Fruit fly (Drosophila melanogaster) whole organism, embryonic: Measurements from ENCODE around the gene CG9961.

Source experiments
- CG10147 ChIP-seq: fragments of 200-800 bp; sonication (Bioruptor generic); optimal IDR thresholded peaks from 2 replicates; lab custom pipeline; 2019; ENCODE audit warnings: missing biosample characterization, mild to moderate bottlenecking, missing genetic modification characterization, moderate library complexity
- CG10654 ChIP-seq: fragments of 200-800 bp; sonication (Bioruptor generic); optimal IDR thresholded peaks from 2 replicates; lab custom pipeline; 2016; ENCODE audit warnings: missing biosample characterization, missing genetic modification characterization
- CG11093 ChIP-seq: fragments of 200-800 bp; sonication (Bioruptor generic); IDR thresholded peaks from 3 replicates; pipeline ENCODE4 v1.3.6; 2022; ENCODE audit warnings: missing biosample characterization, missing genetic modification characterization
- CG12391 ChIP-seq: fragments of 200-800 bp; sonication (Bioruptor generic); optimal IDR thresholded peaks from 3 replicates; lab custom pipeline; 2018; ENCODE audit warnings: missing biosample characterization, mild to moderate bottlenecking, missing genetic modification characterization, moderate library complexity
- CG13775 ChIP-seq: fragments of 200-800 bp; sonication (Bioruptor generic); optimal IDR thresholded peaks from 3 replicates; lab custom pipeline; 2017; ENCODE audit warnings: missing biosample characterization, mild to moderate bottlenecking, missing genetic modification characterization
- CG14710 ChIP-seq: fragments of 200-800 bp; sonication (Bioruptor generic); optimal IDR thresholded peaks from 3 replicates; lab custom pipeline; 2019; ENCODE audit warnings: missing biosample characterization, mild to moderate bottlenecking, missing genetic modification characterization, moderate library complexity
- CG17359 ChIP-seq: fragments of 200-800 bp; sonication (Bioruptor generic); optimal IDR thresholded peaks from 3 replicates; lab custom pipeline; 2018; ENCODE audit warnings: missing biosample characterization, mild to moderate bottlenecking, missing genetic modification characterization, moderate library complexity
- CG1832 ChIP-seq: fragments of 200-800 bp; sonication (Bioruptor generic); optimal IDR thresholded peaks from 2 replicates; lab custom pipeline; 2017; ENCODE audit warnings: missing biosample characterization, mild to moderate bottlenecking, missing genetic modification characterization, inconsistent platforms
- CG2120 ChIP-seq: fragments of 200-800 bp; sonication (Bioruptor generic); optimal IDR thresholded peaks from 3 replicates; lab custom pipeline; 2016; ENCODE audit warnings: missing biosample characterization, missing genetic modification characterization
- CG32772 ChIP-seq: fragments of 200-800 bp; sonication (Bioruptor generic); IDR thresholded peaks from 2 replicates; pipeline ENCODE4 v1.3.6; 2022; ENCODE audit warnings: missing biosample characterization, missing genetic modification characterization
- CG3281 ChIP-seq: fragments of 200-800 bp; sonication (Bioruptor generic); optimal IDR thresholded peaks from 3 replicates; lab custom pipeline; 2017; ENCODE audit warnings: missing biosample characterization, mild to moderate bottlenecking, missing genetic modification characterization
- CG4282 ChIP-seq: fragments of 200-800 bp; sonication (Bioruptor generic); optimal IDR thresholded peaks from 2 replicates; lab custom pipeline; 2016; ENCODE audit warnings: missing biosample characterization, missing genetic modification characterization
- CG4617 ChIP-seq: fragments of 200-800 bp; sonication (Bioruptor generic); optimal IDR thresholded peaks from 3 replicates; lab custom pipeline; 2016; ENCODE audit warnings: missing biosample characterization, missing genetic modification characterization, borderline replicate concordance
- CG4707 ChIP-seq: fragments of 200-800 bp; sonication (Bioruptor generic); optimal IDR thresholded peaks from 2 replicates; lab custom pipeline; 2018; ENCODE audit warnings: missing biosample characterization, mild to moderate bottlenecking, missing genetic modification characterization, moderate library complexity
- CG5180 ChIP-seq: fragments of 200-800 bp; sonication (Bioruptor generic); optimal IDR thresholded peaks from 3 replicates; lab custom pipeline; 2017; ENCODE audit warnings: missing biosample characterization, missing genetic modification characterization, mild to moderate bottlenecking, moderate library complexity, missing genetic modification reagents
- CG6254 ChIP-seq: fragments of 200-800 bp; sonication (Bioruptor generic); optimal IDR thresholded peaks from 3 replicates; lab custom pipeline; 2017; ENCODE audit warnings: mild to moderate bottlenecking, missing biosample characterization, missing genetic modification reagents, missing genetic modification characterization
- CG6791 ChIP-seq: fragments of 200-800 bp; sonication (Bioruptor generic); IDR thresholded peaks from 3 replicates; pipeline ENCODE4 v1.3.6; 2022; ENCODE audit warnings: missing biosample characterization, missing genetic modification characterization; ENCODE audit not compliant: partially characterized antibody
- CG7963 ChIP-seq: fragments of 200-800 bp; sonication (Bioruptor generic); IDR thresholded peaks from 3 replicates; pipeline ENCODE4 v1.3.6; 2022; ENCODE audit warnings: missing biosample characterization, missing genetic modification characterization; ENCODE audit not compliant: partially characterized antibody
- CG9817 ChIP-seq: fragments of 200-800 bp; sonication (Bioruptor generic); optimal IDR thresholded peaks from 2 replicates; lab custom pipeline; 2018; ENCODE audit warnings: missing biosample characterization, mild to moderate bottlenecking, missing genetic modification characterization, moderate library complexity
- CG9932 ChIP-seq: fragments of 200-800 bp; sonication (Bioruptor generic); IDR thresholded peaks from 2 replicates; pipeline ENCODE4 v1.3.6; 2022; ENCODE audit warnings: missing biosample characterization, missing genetic modification characterization
- D19B ChIP-seq: fragments of 200-800 bp; sonication (Bioruptor generic); optimal IDR thresholded peaks from 2 replicates; lab custom pipeline; 2017; ENCODE audit warnings: missing biosample characterization, mild to moderate bottlenecking, missing genetic modification characterization
- Dref ChIP-seq: fragments of 200-800 bp; sonication (Bioruptor generic); IDR thresholded peaks from 2 replicates; pipeline ENCODE4 v1.3.6; 2022; ENCODE audit warnings: missing biosample characterization, missing genetic modification characterization
- ERR ChIP-seq: fragments of 200-800 bp; sonication (Bioruptor generic); optimal IDR thresholded peaks from 2 replicates; lab custom pipeline; 2016; ENCODE audit warnings: missing biosample characterization, missing genetic modification characterization
- HLH4C ChIP-seq: fragments of 200-800 bp; sonication (Bioruptor generic); IDR thresholded peaks from 3 replicates; pipeline ENCODE4 v1.3.6; 2022; ENCODE audit warnings: missing biosample characterization, missing genetic modification characterization; ENCODE audit not compliant: partially characterized antibody
- HmgZ ChIP-seq: fragments of 200-800 bp; sonication (Bioruptor generic); optimal IDR thresholded peaks from 2 replicates; lab custom pipeline; 2018; ENCODE audit warnings: missing biosample characterization, mild to moderate bottlenecking, missing genetic modification characterization
- Kr ChIP-seq: fragments of 200-800 bp; sonication (Bioruptor generic); optimal IDR thresholded peaks from 2 replicates; lab custom pipeline; 2017; ENCODE audit warnings: missing biosample characterization, mild to moderate bottlenecking, missing genetic modification characterization
- NC2α ChIP-seq: fragments of 200-800 bp; sonication (Bioruptor generic); optimal IDR thresholded peaks from 2 replicates; lab custom pipeline; 2016; ENCODE audit warnings: missing biosample characterization, missing genetic modification characterization
- NfI ChIP-seq: fragments of 200-800 bp; sonication (Bioruptor generic); optimal IDR thresholded peaks from 3 replicates; lab custom pipeline; 2018; ENCODE audit warnings: missing biosample characterization, mild to moderate bottlenecking, missing genetic modification characterization, moderate library complexity
- Opbp ChIP-seq: fragments of 200-800 bp; sonication (Bioruptor generic); IDR thresholded peaks from 3 replicates; pipeline ENCODE4 v1.3.6; 2022; ENCODE audit warnings: missing biosample characterization, missing genetic modification characterization; ENCODE audit not compliant: partially characterized antibody
- Side ChIP-seq: fragments of 200-800 bp; sonication (Bioruptor generic); optimal IDR thresholded peaks from 2 replicates; lab custom pipeline; 2016; ENCODE audit warnings: missing biosample characterization, missing genetic modification characterization
- Sox100B ChIP-seq: fragments of 200-800 bp; sonication (Bioruptor generic); optimal IDR thresholded peaks from 3 replicates; lab custom pipeline; 2018; ENCODE audit warnings: missing biosample characterization, mild to moderate bottlenecking, missing genetic modification characterization
- bbx ChIP-seq: fragments of 200-800 bp; sonication (Bioruptor generic); IDR thresholded peaks from 2 replicates; pipeline ENCODE4 v1.3.6; 2022; ENCODE audit warnings: missing biosample characterization, missing genetic modification characterization; ENCODE audit not compliant: partially characterized antibody
- bcd ChIP-seq: fragments of 200-800 bp; sonication (Bioruptor generic); optimal IDR thresholded peaks from 2 replicates; lab custom pipeline; 2017; ENCODE audit warnings: missing biosample characterization, mild to moderate bottlenecking, missing genetic modification characterization
- bigmax ChIP-seq: fragments of 200-800 bp; sonication (Bioruptor generic); optimal IDR thresholded peaks from 2 replicates; lab custom pipeline; 2018; ENCODE audit warnings: missing biosample characterization, mild to moderate bottlenecking, missing genetic modification characterization
- caup ChIP-seq: fragments of 200-800 bp; sonication (Bioruptor generic); optimal IDR thresholded peaks from 3 replicates; lab custom pipeline; 2017; ENCODE audit warnings: missing biosample characterization, mild to moderate bottlenecking, missing genetic modification characterization, moderate library complexity; ENCODE audit not compliant: severe bottlenecking
- danr ChIP-seq: fragments of 200-800 bp; sonication (Bioruptor generic); IDR thresholded peaks from 2 replicates; pipeline ENCODE4 v1.3.6; 2022; ENCODE audit warnings: missing biosample characterization, missing genetic modification characterization
- dm ChIP-seq: fragments of 200-800 bp; sonication (Bioruptor generic); optimal IDR thresholded peaks from 3 replicates; lab custom pipeline; 2016; ENCODE audit warnings: missing biosample characterization, missing genetic modification characterization
- gro ChIP-seq: fragments of 200-800 bp; sonication (Bioruptor generic); optimal IDR thresholded peaks from 2 replicates; lab custom pipeline; 2016; ENCODE audit warnings: missing biosample characterization, missing genetic modification characterization
- kay ChIP-seq: fragments of 200-800 bp; sonication (Bioruptor generic); optimal IDR thresholded peaks from 2 replicates; lab custom pipeline; 2016; ENCODE audit warnings: missing biosample characterization, missing genetic modification characterization
- klu ChIP-seq: fragments of 200-800 bp; sonication (Bioruptor generic); IDR thresholded peaks from 2 replicates; pipeline ENCODE4 v1.3.6; 2022; ENCODE audit warnings: missing biosample characterization, missing genetic modification characterization
- psq ChIP-seq: fragments of 200-800 bp; sonication (Bioruptor generic); optimal IDR thresholded peaks from 2 replicates; lab custom pipeline; 2017; ENCODE audit warnings: missing biosample characterization, missing genetic modification characterization
- pzg ChIP-seq: fragments of 200-800 bp; sonication (Bioruptor generic); optimal IDR thresholded peaks from 3 replicates; lab custom pipeline; 2018; ENCODE audit warnings: missing biosample characterization, mild to moderate bottlenecking, missing genetic modification characterization, moderate library complexity
- shn ChIP-seq: fragments of 200-800 bp; sonication (Bioruptor generic); optimal IDR thresholded peaks from 3 replicates; lab custom pipeline; 2016; ENCODE audit warnings: missing biosample characterization, missing genetic modification characterization
- tgo ChIP-seq: fragments of 200-800 bp; sonication (Bioruptor generic); IDR thresholded peaks from 3 replicates; pipeline ENCODE4 v1.3.6; 2022; ENCODE audit warnings: missing biosample characterization, missing genetic modification characterization
- vnd ChIP-seq: fragments of 200-800 bp; sonication (Bioruptor generic); IDR thresholded peaks from 3 replicates; pipeline ENCODE4 v1.3.6; 2022; ENCODE audit warnings: missing biosample characterization, missing genetic modification characterization; ENCODE audit not compliant: partially characterized antibody
- vvl ChIP-seq: fragments of 200-800 bp; sonication (Bioruptor generic); IDR thresholded peaks from 2 replicates; pipeline ENCODE4 v1.3.6; 2022; ENCODE audit warnings: missing biosample characterization, missing genetic modification characterization
- zen ChIP-seq: fragments of 200-800 bp; sonication (Bioruptor generic); optimal IDR thresholded peaks from 3 replicates; lab custom pipeline; 2018; ENCODE audit warnings: missing biosample characterization, mild to moderate bottlenecking, missing genetic modification characterization, moderate library complexity
- zfh2 ChIP-seq: fragments of 200-800 bp; sonication (Bioruptor generic); optimal IDR thresholded peaks from 2 replicates; lab custom pipeline; 2016; ENCODE audit warnings: missing biosample characterization, missing genetic modification characterization

The CG9961 gene

DNA sequence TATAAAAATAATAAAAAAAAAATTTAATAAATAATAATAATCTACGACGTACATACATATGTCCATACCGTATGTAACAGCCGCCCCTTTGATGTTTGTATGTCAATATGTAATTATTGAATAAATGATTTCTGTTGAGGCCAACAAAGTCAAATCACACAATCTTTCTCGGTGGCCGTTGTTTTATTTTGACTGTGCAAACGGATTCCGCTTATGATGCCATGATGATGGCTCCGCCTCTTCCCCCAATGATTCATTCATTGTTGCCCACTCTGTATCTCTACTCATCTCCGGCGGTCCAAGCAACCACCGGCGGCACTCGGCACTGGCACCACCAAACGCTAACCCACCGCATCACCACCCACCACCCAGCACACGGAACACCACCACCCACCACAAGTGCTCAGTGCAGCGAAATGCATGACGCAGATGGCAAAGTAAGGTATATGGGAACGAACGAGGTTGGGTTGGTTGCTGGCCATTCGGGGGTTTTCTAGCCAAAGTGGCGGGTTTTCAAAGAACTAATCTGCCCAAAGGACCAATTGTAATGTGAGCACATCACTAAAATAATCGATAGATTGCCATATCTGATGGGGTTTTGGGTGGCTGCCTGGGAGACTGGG lies 4.5 kb upstream of the CG9961 start (continued):
- TF ChIP-seq CG6791 (no peak), zfh2 (GFP tag; lab: Kevin White, UChicago) (peak; percentile 7), CG12391 (no peak), CG11093 (GFP tag; lab: Robert Waterston, UW) (no peak), CG6254 (GFP tag; lab: Kevin White, UChicago) (no peak), CG4707 (GFP tag; lab: Kevin White, UChicago) (peak; percentile 29), pzg (GFP tag; lab: Kevin White, UChicago) (peak; percentile 25), Dref (GFP tag; lab: Robert Waterston, UW) (no peak), caup (GFP tag; lab: Kevin White, UChicago) (no peak), shn (peak; percentile 23), HLH4C (GFP tag; lab: Robert Waterston, UW) (no peak), CG2120 (GFP tag; lab: Kevin White, UChicago) (peak; percentile 53), gro (no peak), CG13775 (GFP tag; lab: Kevin White, UChicago) (no peak), CG10147 (GFP tag; lab: Kevin White, UChicago) (no peak), CG7963 (GFP tag; lab: Robert Waterston, UW) (no peak), psq (no peak), CG17359 (no peak), zen (tag; lab: Kevin White, UChicago) (no peak), CG10654 (GFP tag; lab: Kevin White, UChicago) (no peak), Opbp (GFP tag; lab: Robert Waterston, UW) (no peak), Side (no peak)

DNA sequence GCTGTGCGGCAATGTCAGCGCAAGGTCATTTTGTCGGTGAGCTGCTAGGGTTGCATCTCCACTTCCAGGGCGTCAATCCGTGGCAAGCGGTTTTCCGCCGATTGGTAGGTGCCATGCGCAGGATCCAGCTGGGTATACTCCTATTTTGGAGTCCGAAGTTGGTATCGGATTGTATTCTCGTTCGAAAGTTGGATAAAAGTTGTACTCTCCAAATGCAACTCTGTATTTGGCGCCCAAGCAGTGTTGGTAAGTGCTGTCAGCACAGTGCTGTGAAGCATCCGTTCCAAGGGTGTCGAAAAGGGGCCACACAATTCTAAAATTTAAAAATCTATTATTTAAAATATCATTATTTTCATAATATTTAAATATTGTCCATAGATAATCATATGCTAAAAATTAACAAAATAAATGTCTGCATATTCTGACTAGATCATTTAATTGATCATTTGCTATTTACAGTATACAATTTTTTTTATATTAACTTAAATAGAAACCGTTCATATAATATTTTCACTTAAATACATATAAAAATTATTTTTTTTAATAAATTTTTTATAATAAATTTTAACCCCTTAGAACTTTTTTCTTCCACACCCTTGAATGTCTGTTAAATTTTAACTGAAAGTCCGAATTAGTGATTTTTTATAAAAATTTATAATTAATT lies 3.9 kb upstream of the CG9961 start:
- TF ChIP-seq CG14710 (peak; percentile 80), vnd (GFP tag; lab: Robert Waterston, UW) (no peak), CG5180 (GFP tag; lab: Kevin White, UChicago) (peak; percentile 43), klu (GFP tag; lab: Robert Waterston, UW) (peak; percentile 81), CG9932 (peak; percentile 96), bigmax (peak; percentile 53), Kr (no peak), CG32772 (GFP tag; lab: Robert Waterston, UW) (peak; percentile 84), vvl (peak; percentile 91), CG1832 (GFP tag; lab: Kevin White, UChicago) (no peak), CG4617 (GFP tag; lab: Kevin White, UChicago) (peak; percentile 80), HmgZ (tag; lab: Kevin White, UChicago) (peak; percentile 90), CG9817 (tag; lab: Kevin White, UChicago) (peak; percentile 89), zen (tag; lab: Kevin White, UChicago) (peak; percentile 68), danr (GFP tag; lab: Robert Waterston, UW) (peak; percentile 75), bcd (GFP tag; lab: Kevin White, UChicago) (peak; percentile 88), D19B (peak; percentile 73), ERR (peak; percentile 100), NC2α (GFP tag; lab: Kevin White, UChicago) (peak; percentile 19), CG3281 (GFP tag; lab: Kevin White, UChicago) (peak; percentile 96), CG4282 (GFP tag; lab: Kevin White, UChicago) (peak; percentile 78), kay (GFP tag; lab: Kevin White, UChicago) (peak; percentile 65), bbx (GFP tag; lab: Robert Waterston, UW) (peak; percentile 45), dm (GFP tag; lab: Kevin White, UChicago) (peak; percentile 66), tgo (GFP tag; lab: Robert Waterston, UW) (peak; percentile 91), NfI (GFP tag; lab: Kevin White, UChicago) (peak; percentile 92), Sox100B (GFP tag; lab: Kevin White, UChicago) (peak; percentile 84)
